Worm (Caenorhabditis elegans) whole organism, L3 larva: ENCODE measurements around the gene T09F3.7.

Source experiments
- R02D3.7 ChIP-seq: fragments of 150-350 bp; optimal IDR thresholded peaks from 2 replicates; lab custom pipeline; 2014; ENCODE audit warnings: missing biosample characterization, missing genetic modification characterization
- ZK546.5 ChIP-seq: sonication (generic microtip); optimal IDR thresholded peaks from 2 replicates; lab custom pipeline; 2017; ENCODE audit warnings: missing biosample characterization, missing genetic modification characterization
- aly-2 ChIP-seq: fragments of 150-350 bp; optimal IDR thresholded peaks from 2 replicates; lab custom pipeline; 2014; ENCODE audit warnings: missing biosample characterization, missing genetic modification characterization
- ama-1 ChIP-seq: fragments of 150-350 bp; optimal IDR thresholded peaks from 2 replicates; lab custom pipeline; 2018
- ceh-16 ChIP-seq: sonication (generic microtip); optimal IDR thresholded peaks from 2 replicates; lab custom pipeline; 2017; ENCODE audit warnings: missing biosample characterization, missing genetic modification characterization
- ceh-28 ChIP-seq: fragments of 150-350 bp; optimal IDR thresholded peaks from 2 replicates; lab custom pipeline; 2014; ENCODE audit warnings: missing biosample characterization, missing genetic modification reagents, missing genetic modification characterization
- ceh-82 ChIP-seq: fragments of 150-350 bp; optimal IDR thresholded peaks from 2 replicates; lab custom pipeline; 2014; ENCODE audit warnings: missing biosample characterization, missing genetic modification characterization
- ceh-9 ChIP-seq: sonication (generic microtip); optimal IDR thresholded peaks from 2 replicates; lab custom pipeline; 2018; ENCODE audit warnings: missing biosample characterization, missing genetic modification characterization
- daf-12 ChIP-seq: fragments of 150-350 bp; optimal IDR thresholded peaks from 2 replicates; lab custom pipeline; 2014; ENCODE audit warnings: missing biosample characterization, missing genetic modification reagents, missing genetic modification characterization
- egl-27 ChIP-seq: sonication (generic microtip); optimal IDR thresholded peaks from 4 replicates; lab custom pipeline; 2017; ENCODE audit warnings: missing biosample characterization, missing genetic modification reagents, missing genetic modification characterization
- egl-5 ChIP-seq: fragments of 150-350 bp; optimal IDR thresholded peaks from 2 replicates; lab custom pipeline; 2017; ENCODE audit warnings: missing biosample characterization, missing genetic modification reagents, missing genetic modification characterization, inconsistent platforms
- elt-1 ChIP-seq: fragments of 150-350 bp; optimal IDR thresholded peaks from 2 replicates; lab custom pipeline; 2014; ENCODE audit warnings: missing biosample characterization, missing genetic modification characterization
- elt-2 ChIP-seq: sonication (generic microtip); optimal IDR thresholded peaks from 2 replicates; lab custom pipeline; 2016; ENCODE audit warnings: missing genetic modification reagents, mild to moderate bottlenecking, missing genetic modification characterization, missing compliant biosample characterization
- elt-3 ChIP-seq, 3 experiments: fragments of 150-350 bp in 1 of 3; sonication (generic microtip) in 2 of 3; optimal IDR thresholded peaks; 2 replicates in 2 of 3; 4 replicates in 1 of 3; lab custom pipeline; 2014 to 2017; ENCODE audit warnings: missing biosample characterization in 3 of 3, missing genetic modification characterization in 3 of 3
- eor-1 ChIP-seq, 2 experiments: fragments of 150-350 bp; optimal IDR thresholded peaks; 2 replicates each; lab custom pipeline; 2014 to 2018; ENCODE audit warnings: missing biosample characterization in 2 of 2, missing genetic modification characterization in 2 of 2
- fkh-10 ChIP-seq: sonication (generic microtip); optimal IDR thresholded peaks from 2 replicates; lab custom pipeline; 2017; ENCODE audit warnings: missing biosample characterization, missing genetic modification reagents, missing genetic modification characterization
- fkh-2 ChIP-seq: fragments of 150-350 bp; optimal IDR thresholded peaks from 2 replicates; lab custom pipeline; 2014; ENCODE audit warnings: missing biosample characterization, missing genetic modification reagents, missing genetic modification characterization
- fos-1 ChIP-seq: fragments of 150-350 bp; optimal IDR thresholded peaks from 2 replicates; lab custom pipeline; 2014; ENCODE audit warnings: missing biosample characterization, missing genetic modification characterization
- hmg-11 ChIP-seq: sonication (generic microtip); optimal IDR thresholded peaks from 2 replicates; lab custom pipeline; 2016; ENCODE audit warnings: missing genetic modification characterization, missing compliant biosample characterization
- jun-1 ChIP-seq: fragments of 150-350 bp; optimal IDR thresholded peaks from 2 replicates; lab custom pipeline; 2014; ENCODE audit warnings: missing biosample characterization, missing genetic modification reagents, missing genetic modification characterization
- lin-15B ChIP-seq: fragments of 150-350 bp; optimal IDR thresholded peaks from 2 replicates; lab custom pipeline; 2014; ENCODE audit warnings: missing biosample characterization, missing genetic modification characterization
- lin-39 ChIP-seq: fragments of 150-350 bp; optimal IDR thresholded peaks from 2 replicates; lab custom pipeline; 2018; ENCODE audit warnings: missing biosample characterization, missing genetic modification reagents, missing genetic modification characterization
- lsy-12 ChIP-seq: sonication (generic microtip); optimal IDR thresholded peaks from 2 replicates; lab custom pipeline; 2016; ENCODE audit warnings: mild to moderate bottlenecking, missing genetic modification characterization, missing compliant biosample characterization
- mdl-1 ChIP-seq: fragments of 150-350 bp; optimal IDR thresholded peaks from 2 replicates; lab custom pipeline; 2014; ENCODE audit warnings: missing biosample characterization, missing genetic modification characterization
- mml-1 ChIP-seq: fragments of 150-350 bp; sonication (generic microtip); optimal IDR thresholded peaks from 3 replicates; lab custom pipeline; 2014; ENCODE audit warnings: missing biosample characterization, missing genetic modification characterization
- nfya-1 ChIP-seq: sonication (generic microtip); optimal IDR thresholded peaks from 2 replicates; lab custom pipeline; 2017; ENCODE audit warnings: missing genetic modification characterization, mild to moderate bottlenecking, missing compliant biosample characterization, antibody characterized with exemption, moderate library complexity; ENCODE audit not compliant: insufficient read depth
- nhr-11 ChIP-seq: fragments of 150-350 bp; optimal IDR thresholded peaks from 2 replicates; lab custom pipeline; 2014; ENCODE audit warnings: missing biosample characterization, missing genetic modification characterization
- nhr-12 ChIP-seq: fragments of 150-350 bp; optimal IDR thresholded peaks from 2 replicates; lab custom pipeline; 2014; ENCODE audit warnings: missing biosample characterization, missing genetic modification characterization
- nhr-23 ChIP-seq: fragments of 150-350 bp; optimal IDR thresholded peaks from 2 replicates; lab custom pipeline; 2014; ENCODE audit warnings: missing biosample characterization, missing genetic modification reagents, missing genetic modification characterization
- nhr-237 ChIP-seq: fragments of 150-350 bp; optimal IDR thresholded peaks from 2 replicates; lab custom pipeline; 2014; ENCODE audit warnings: missing biosample characterization, missing genetic modification characterization
- nhr-25 ChIP-seq: sonication (generic microtip); optimal IDR thresholded peaks from 2 replicates; lab custom pipeline; 2017; ENCODE audit warnings: missing biosample characterization, missing genetic modification characterization
- nhr-28 ChIP-seq: fragments of 150-350 bp; optimal IDR thresholded peaks from 2 replicates; lab custom pipeline; 2014; ENCODE audit warnings: missing biosample characterization, missing genetic modification characterization
- nhr-43 ChIP-seq: sonication (generic microtip); optimal IDR thresholded peaks from 2 replicates; lab custom pipeline; 2016; ENCODE audit warnings: mild to moderate bottlenecking, missing genetic modification characterization, missing compliant biosample characterization; ENCODE audit not compliant: poor library complexity, severe bottlenecking
- nhr-67 ChIP-seq: fragments of 150-350 bp; optimal IDR thresholded peaks from 2 replicates; lab custom pipeline; 2014; ENCODE audit warnings: missing biosample characterization, missing genetic modification characterization
- nhr-76 ChIP-seq: fragments of 150-350 bp; sonication (generic microtip); optimal IDR thresholded peaks from 5 replicates; lab custom pipeline; 2014; ENCODE audit warnings: missing biosample characterization, missing genetic modification characterization
- nhr-77 ChIP-seq: fragments of 150-350 bp; optimal IDR thresholded peaks from 2 replicates; lab custom pipeline; 2014; ENCODE audit warnings: missing biosample characterization, missing genetic modification characterization
- pha-4 ChIP-seq: fragments of 150-350 bp; optimal IDR thresholded peaks from 2 replicates; lab custom pipeline; 2014; ENCODE audit warnings: missing biosample characterization, missing genetic modification reagents, missing genetic modification characterization
- pqm-1 ChIP-seq: fragments of 150-350 bp; optimal IDR thresholded peaks from 2 replicates; lab custom pipeline; 2017; ENCODE audit warnings: missing biosample characterization, missing genetic modification characterization, inconsistent platforms
- sea-2 ChIP-seq: fragments of 150-350 bp; sonication (generic microtip); optimal IDR thresholded peaks from 4 replicates; lab custom pipeline; 2014; ENCODE audit warnings: missing biosample characterization, missing genetic modification reagents, missing genetic modification characterization
- snpc-4 ChIP-seq: fragments of 150-350 bp; optimal IDR thresholded peaks from 2 replicates; lab custom pipeline; 2014; ENCODE audit warnings: missing biosample characterization, missing genetic modification characterization
- tbx-2 ChIP-seq: sonication (generic microtip); optimal IDR thresholded peaks from 2 replicates; lab custom pipeline; 2016; ENCODE audit warnings: mild to moderate bottlenecking, missing genetic modification characterization, missing compliant biosample characterization
- unc-39 ChIP-seq: sonication (generic microtip); optimal IDR thresholded peaks from 4 replicates; lab custom pipeline; 2017; ENCODE audit warnings: missing biosample characterization, missing genetic modification characterization
- unc-62 ChIP-seq: fragments of 150-350 bp; sonication (generic microtip); optimal IDR thresholded peaks from 4 replicates; lab custom pipeline; 2014; ENCODE audit warnings: missing biosample characterization, missing genetic modification reagents, missing genetic modification characterization
- zag-1 ChIP-seq: fragments of 150-350 bp; optimal IDR thresholded peaks from 2 replicates; lab custom pipeline; 2014; ENCODE audit warnings: missing biosample characterization, missing genetic modification characterization
- ztf-11 ChIP-seq: fragments of 150-350 bp; optimal IDR thresholded peaks from 2 replicates; lab custom pipeline; 2014; ENCODE audit warnings: missing biosample characterization, missing genetic modification characterization
- ztf-4 ChIP-seq: fragments of 150-350 bp; optimal IDR thresholded peaks from 2 replicates; lab custom pipeline; 2014; ENCODE audit warnings: missing biosample characterization, missing genetic modification characterization

Gene T09F3.7

ce11 chrII:10374776-10375175 is 16.2 kb upstream of the T09F3.7 start:
- TF ChIP-seq lin-39 (tag; lab: Kevin White, UChicago) (no peak), pha-4 (peak; percentile 5), aly-2 (tag; lab: Kevin White, UChicago) (no peak)

- no peak for TF ChIP-seq pha-4
- no peak for TF ChIP-seq hmg-11 (tag; lab: Kevin White, UChicago)
- TF ChIP-seq nhr-28: no peak
- no peak for TF ChIP-seq pqm-1 (tag; lab: Kevin White, UChicago)
- TF ChIP-seq fkh-10 (GFP tag; lab: Kevin White, UChicago): no peak
- peak; percentile 19 for TF ChIP-seq nfya-1 (tag; lab: Kevin White, UChicago)
- no peak for TF ChIP-seq ztf-4 (tag; lab: Kevin White, UChicago)
- TF ChIP-seq egl-5 (tag; lab: Kevin White, UChicago): no peak
- peak; percentile 5 for TF ChIP-seq nhr-25 (tag; lab: Kevin White, UChicago)
- no peak for TF ChIP-seq nhr-11 (tag; lab: Kevin White, UChicago)
- no peak for TF ChIP-seq ZK546.5 (tag; lab: Kevin White, UChicago)
- TF ChIP-seq mml-1 (tag; lab: Kevin White, UChicago): no peak
- TF ChIP-seq nhr-76 (tag; lab: Kevin White, UChicago): no peak
Measured at ce11 chrII:10377901-10378300, 13.1 kb upstream of the T09F3.7 start.

- TF ChIP-seq nhr-67 (tag; lab: Kevin White, UChicago): no peak
- TF ChIP-seq, all 47 proteins: peak for 0
Measured at ce11 chrII:10379546-10379945, 11.4 kb upstream of the T09F3.7 start.

DNA sequence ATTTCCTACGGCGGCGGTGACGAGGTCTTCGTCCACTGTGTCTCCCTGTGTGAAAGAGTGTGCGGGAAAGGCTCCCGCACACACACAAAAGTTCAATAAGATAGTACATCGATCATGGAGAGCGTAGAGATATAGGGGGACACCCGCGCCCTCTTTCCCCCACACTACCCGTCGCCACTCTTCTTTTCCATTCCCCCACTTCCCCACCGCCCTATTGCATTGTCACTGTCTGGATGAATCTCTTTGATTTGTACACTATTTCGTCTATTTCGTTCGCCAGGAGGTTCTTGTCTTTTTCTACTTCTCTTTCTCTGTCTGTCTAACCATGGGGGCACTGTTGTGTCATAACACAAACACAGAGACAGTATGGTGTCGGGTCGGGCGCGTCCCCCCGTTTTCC is 8.7 kb upstream of the T09F3.7 start:
- TF ChIP-seq ama-1 (lab: Kevin White, UChicago): no peak
- TF ChIP-seq eor-1 (tag; optimal IDR thresholded peaks at IDR 0.05; lab: Kevin White, UChicago): no peak
- TF ChIP-seq mdl-1 (tag; lab: Kevin White, UChicago): no peak
- no peak for TF ChIP-seq ztf-11 (tag; lab: Kevin White, UChicago)
- TF ChIP-seq nhr-25 (tag; lab: Kevin White, UChicago): peak; percentile 74
- peak; percentile 85 for TF ChIP-seq pha-4
- no peak for TF ChIP-seq zag-1
- no peak for TF ChIP-seq ZK546.5 (tag; lab: Kevin White, UChicago)
- no peak for TF ChIP-seq unc-62 (GFP tag; lab: Kevin White, UChicago)
- peak; percentile 24 for TF ChIP-seq lin-15B
- peak; percentile 8 for TF ChIP-seq fos-1
- peak; percentile 76 for TF ChIP-seq nhr-23 (tag; lab: Kevin White, UChicago)
- TF ChIP-seq nhr-11 (tag; lab: Kevin White, UChicago): no peak
- TF ChIP-seq unc-39: no peak
- TF ChIP-seq nhr-43: peak; percentile 27
- TF ChIP-seq nhr-28: no peak
- no peak for TF ChIP-seq egl-5 (tag; lab: Kevin White, UChicago)
- peak; percentile 45 for TF ChIP-seq lsy-12 (tag; lab: Kevin White, UChicago)
- TF ChIP-seq lin-39 (tag; lab: Kevin White, UChicago): no peak
- peak; percentile 66 for TF ChIP-seq jun-1 (tag; lab: Kevin White, UChicago)
- TF ChIP-seq tbx-2 (tag; lab: Kevin White, UChicago): no peak
- TF ChIP-seq elt-2 (tag; lab: Kevin White, UChicago): peak; percentile 57
- TF ChIP-seq nhr-237 (tag; lab: Kevin White, UChicago): no peak
- TF ChIP-seq ceh-16 (tag; lab: Kevin White, UChicago): no peak
- TF ChIP-seq aly-2 (tag; lab: Kevin White, UChicago): no peak
- peak; percentile 16 for TF ChIP-seq R02D3.7 (tag; lab: Kevin White, UChicago)
- no peak for TF ChIP-seq nhr-12
- TF ChIP-seq ztf-4 (tag; lab: Kevin White, UChicago): no peak
- no peak for TF ChIP-seq elt-3 (tag; optimal IDR thresholded peaks at IDR 0.05; lab: Kevin White, UChicago)
- no peak for TF ChIP-seq elt-1
- TF ChIP-seq nhr-76 (tag; lab: Kevin White, UChicago): no peak
- TF ChIP-seq nhr-77 (tag; lab: Kevin White, UChicago): no peak
- peak; percentile 30 for TF ChIP-seq nfya-1 (tag; lab: Kevin White, UChicago)
- no peak for TF ChIP-seq ceh-9 (tag; lab: Kevin White, UChicago)
- TF ChIP-seq fkh-10 (GFP tag; lab: Kevin White, UChicago): no peak
- TF ChIP-seq fkh-2 (tag; lab: Kevin White, UChicago): no peak
- TF ChIP-seq sea-2 (GFP tag; lab: Kevin White, UChicago): no peak
- peak; percentile 79 for TF ChIP-seq hmg-11 (tag; lab: Kevin White, UChicago)
- TF ChIP-seq ceh-28 (tag; lab: Kevin White, UChicago): peak; percentile 41
- no peak for TF ChIP-seq daf-12
- no peak for TF ChIP-seq ceh-82 (tag; lab: Kevin White, UChicago)
- no peak for TF ChIP-seq egl-27 (tag; lab: Kevin White, UChicago)
- no peak for TF ChIP-seq nhr-67 (tag; lab: Kevin White, UChicago)
- TF ChIP-seq snpc-4: peak; percentile 2
- TF ChIP-seq pqm-1 (tag; lab: Kevin White, UChicago): peak; percentile 33
